Worm (Caenorhabditis elegans) whole organism, L2 larva: ENCODE data around the gene C56G2.9.

Experiments
- C34F6.9 ChIP-seq: fragments of 150-350 bp; optimal IDR thresholded peaks from 2 replicates; lab custom pipeline; 2014; ENCODE audit warnings: missing biosample characterization, missing genetic modification characterization
- F13H6.1 ChIP-seq: sonication (generic microtip); optimal IDR thresholded peaks from 2 replicates; lab custom pipeline; 2016; ENCODE audit warnings: missing genetic modification characterization, missing compliant biosample characterization
- R02D3.7 ChIP-seq: fragments of 150-350 bp; optimal IDR thresholded peaks from 2 replicates; lab custom pipeline; 2014; ENCODE audit warnings: missing biosample characterization, missing genetic modification characterization
- Y55F3AM.14 ChIP-seq: fragments of 200-800 bp; sonication (Bioruptor generic); optimal IDR thresholded peaks from 2 replicates; lab custom pipeline; 2018; ENCODE audit warnings: mild to moderate bottlenecking, missing genetic modification characterization, missing compliant biosample characterization
- alr-1 ChIP-seq: fragments of 150-350 bp; optimal IDR thresholded peaks from 2 replicates; lab custom pipeline; 2014; ENCODE audit warnings: missing biosample characterization, missing genetic modification characterization
- aly-2 ChIP-seq: fragments of 150-350 bp; optimal IDR thresholded peaks from 2 replicates; lab custom pipeline; 2014; ENCODE audit warnings: missing biosample characterization, missing genetic modification characterization
- ama-1 ChIP-seq: fragments of 150-350 bp; optimal IDR thresholded peaks from 2 replicates; lab custom pipeline; 2018; ENCODE audit warnings: inconsistent platforms
- blmp-1 ChIP-seq: sonication (generic microtip); optimal IDR thresholded peaks from 2 replicates; lab custom pipeline; 2017; ENCODE audit warnings: missing genetic modification characterization, mild to moderate bottlenecking, missing compliant biosample characterization, antibody characterized with exemption, moderate library complexity; ENCODE audit not compliant: insufficient read depth
- ceh-16 ChIP-seq: fragments of 150-350 bp; optimal IDR thresholded peaks from 2 replicates; lab custom pipeline; 2014; ENCODE audit warnings: missing biosample characterization, missing genetic modification characterization
- ceh-82 ChIP-seq: fragments of 150-350 bp; optimal IDR thresholded peaks from 2 replicates; lab custom pipeline; 2014; ENCODE audit warnings: missing biosample characterization, missing genetic modification characterization
- crh-2 ChIP-seq: sonication (generic microtip); optimal IDR thresholded peaks from 2 replicates; lab custom pipeline; 2017; ENCODE audit warnings: missing biosample characterization, missing genetic modification characterization
- dmd-4 ChIP-seq: sonication (generic microtip); optimal IDR thresholded peaks from 2 replicates; lab custom pipeline; 2017; ENCODE audit warnings: missing biosample characterization, missing genetic modification characterization
- egl-27 ChIP-seq: sonication (generic microtip); optimal IDR thresholded peaks from 3 replicates; lab custom pipeline; 2017; ENCODE audit warnings: missing biosample characterization, missing genetic modification reagents, missing genetic modification characterization
- elt-1 ChIP-seq: fragments of 150-350 bp; optimal IDR thresholded peaks from 2 replicates; lab custom pipeline; 2014; ENCODE audit warnings: missing biosample characterization, missing genetic modification characterization
- elt-3 ChIP-seq: sonication (generic microtip); optimal IDR thresholded peaks from 2 replicates; lab custom pipeline; 2017; ENCODE audit warnings: missing biosample characterization, missing genetic modification characterization
- fos-1 ChIP-seq: fragments of 150-350 bp; optimal IDR thresholded peaks from 2 replicates; lab custom pipeline; 2014; ENCODE audit warnings: missing biosample characterization, missing genetic modification characterization
- gmeb-1 ChIP-seq: fragments of 150-350 bp; optimal IDR thresholded peaks from 2 replicates; lab custom pipeline; 2014; ENCODE audit warnings: missing biosample characterization, missing genetic modification characterization
- lin-11 ChIP-seq: fragments of 150-350 bp; sonication (generic microtip); optimal IDR thresholded peaks from 2 replicates; lab custom pipeline; 2014; ENCODE audit warnings: missing biosample characterization, missing genetic modification characterization, inconsistent platforms, mixed read lengths
- lin-13 ChIP-seq: fragments of 150-350 bp; optimal IDR thresholded peaks from 2 replicates; lab custom pipeline; 2014; ENCODE audit warnings: missing biosample characterization, missing genetic modification reagents, missing genetic modification characterization
- lin-39 ChIP-seq: fragments of 150-350 bp; optimal IDR thresholded peaks from 2 replicates; lab custom pipeline; 2014; ENCODE audit warnings: missing biosample characterization, missing genetic modification reagents, missing genetic modification characterization
- lsy-2 ChIP-seq, 2 experiments: fragments of 150-350 bp in 1 of 2; sonication (generic microtip) in 1 of 2; optimal IDR thresholded peaks; 2 replicates each; lab custom pipeline; 2014 to 2017; ENCODE audit warnings: missing biosample characterization in 2 of 2, missing genetic modification characterization in 2 of 2
- mab-5 ChIP-seq: fragments of 150-350 bp; optimal IDR thresholded peaks from 2 replicates; lab custom pipeline; 2014; ENCODE audit warnings: missing biosample characterization, missing genetic modification characterization
- mbf-1 ChIP-seq: sonication (generic microtip); optimal IDR thresholded peaks from 2 replicates; lab custom pipeline; 2017; ENCODE audit warnings: missing biosample characterization, missing genetic modification characterization
- mdl-1 ChIP-seq, 2 experiments: fragments of 150-350 bp in 1 of 2; sonication (generic microtip) in 1 of 2; optimal IDR thresholded peaks; 2 replicates each; lab custom pipeline; 2017; ENCODE audit warnings: missing biosample characterization in 2 of 2, missing genetic modification characterization in 2 of 2
- nhr-10 ChIP-seq: sonication (generic microtip); optimal IDR thresholded peaks from 2 replicates; lab custom pipeline; 2017; ENCODE audit warnings: missing biosample characterization, missing genetic modification characterization
- nhr-11 ChIP-seq: fragments of 150-350 bp; optimal IDR thresholded peaks from 2 replicates; lab custom pipeline; 2014; ENCODE audit warnings: missing biosample characterization, missing genetic modification characterization
- nhr-12 ChIP-seq: fragments of 150-350 bp; optimal IDR thresholded peaks from 2 replicates; lab custom pipeline; 2014; ENCODE audit warnings: missing biosample characterization, missing genetic modification characterization
- nhr-129 ChIP-seq: fragments of 150-350 bp; optimal IDR thresholded peaks from 2 replicates; lab custom pipeline; 2014; ENCODE audit warnings: missing biosample characterization, missing genetic modification characterization
- nhr-21 ChIP-seq: fragments of 150-350 bp; optimal IDR thresholded peaks from 2 replicates; lab custom pipeline; 2014; ENCODE audit warnings: missing biosample characterization, missing genetic modification characterization
- nhr-23 ChIP-seq: fragments of 150-350 bp; optimal IDR thresholded peaks from 2 replicates; lab custom pipeline; 2014; ENCODE audit warnings: missing biosample characterization, missing genetic modification reagents, missing genetic modification characterization
- nhr-237 ChIP-seq: fragments of 150-350 bp; optimal IDR thresholded peaks from 2 replicates; lab custom pipeline; 2014; ENCODE audit warnings: missing biosample characterization, missing genetic modification characterization
- nhr-25 ChIP-seq: fragments of 150-350 bp; sonication (generic microtip); optimal IDR thresholded peaks from 3 replicates; lab custom pipeline; 2014; ENCODE audit warnings: missing biosample characterization, missing genetic modification characterization
- nhr-6 ChIP-seq: fragments of 150-350 bp; optimal IDR thresholded peaks from 2 replicates; lab custom pipeline; 2014; ENCODE audit warnings: missing biosample characterization, missing genetic modification characterization
- nhr-77 ChIP-seq: fragments of 150-350 bp; optimal IDR thresholded peaks from 2 replicates; lab custom pipeline; 2014; ENCODE audit warnings: missing biosample characterization, missing genetic modification characterization
- peb-1 ChIP-seq: fragments of 150-350 bp; optimal IDR thresholded peaks from 2 replicates; lab custom pipeline; 2014; ENCODE audit warnings: missing biosample characterization, missing genetic modification characterization
- sem-4 ChIP-seq: fragments of 150-350 bp; optimal IDR thresholded peaks from 2 replicates; lab custom pipeline; 2014; ENCODE audit warnings: missing biosample characterization, missing genetic modification reagents, missing genetic modification characterization
- sma-3 ChIP-seq: sonication (generic microtip); optimal IDR thresholded peaks from 2 replicates; lab custom pipeline; 2016; ENCODE audit warnings: missing genetic modification reagents, missing genetic modification characterization, missing compliant biosample characterization
- sma-9 ChIP-seq, 2 experiments: fragments of 150-350 bp in 1 of 2; sonication (generic microtip) in 1 of 2; optimal IDR thresholded peaks; 2 replicates each; lab custom pipeline; 2014 to 2016; ENCODE audit warnings: missing genetic modification characterization in 2 of 2, mild to moderate bottlenecking in 1 of 2, missing biosample characterization in 1 of 2, missing compliant biosample characterization in 1 of 2, missing genetic modification reagents in 1 of 2, moderate library complexity in 1 of 2
- snpc-4 ChIP-seq: fragments of 150-350 bp; optimal IDR thresholded peaks from 2 replicates; lab custom pipeline; 2014; ENCODE audit warnings: missing biosample characterization, missing genetic modification characterization
- unc-39 ChIP-seq: fragments of 150-350 bp; optimal IDR thresholded peaks from 2 replicates; lab custom pipeline; 2014; ENCODE audit warnings: missing biosample characterization, missing genetic modification characterization
- unc-55 ChIP-seq: fragments of 150-350 bp; sonication (generic microtip); optimal IDR thresholded peaks from 3 replicates; lab custom pipeline; 2014; ENCODE audit warnings: missing biosample characterization, missing genetic modification reagents, missing genetic modification characterization
- unc-62 ChIP-seq: fragments of 150-350 bp; optimal IDR thresholded peaks from 2 replicates; lab custom pipeline; 2014; ENCODE audit warnings: missing biosample characterization, missing genetic modification reagents, missing genetic modification characterization
- zag-1 ChIP-seq: fragments of 150-350 bp; optimal IDR thresholded peaks from 2 replicates; lab custom pipeline; 2014; ENCODE audit warnings: missing biosample characterization, missing genetic modification characterization
- ztf-11 ChIP-seq: sonication (generic microtip); optimal IDR thresholded peaks from 2 replicates; lab custom pipeline; 2017; ENCODE audit warnings: missing biosample characterization, missing genetic modification characterization
- ztf-4 ChIP-seq: fragments of 150-350 bp; optimal IDR thresholded peaks from 2 replicates; lab custom pipeline; 2014; ENCODE audit warnings: missing biosample characterization, missing genetic modification characterization

The C56G2.9 gene

ce11 chrIII:6359171-6359854, 16.2 kb upstream of the C56G2.9 start:
- peak; percentile 2 for TF ChIP-seq sma-3 (GFP tag; lab: Kevin White, UChicago)
- peak; percentile 19 for TF ChIP-seq nhr-21 (tag; lab: Kevin White, UChicago)
- TF ChIP-seq sma-9 (GFP tag; optimal IDR thresholded peaks at IDR 0.05; lab: Kevin White, UChicago), result peak; percentile 33
- no peak for TF ChIP-seq sma-9 (tag; optimal IDR thresholded peaks at IDR 0.05; lab: Kevin White, UChicago)
- TF ChIP-seq F13H6.1, result no peak
- TF ChIP-seq nhr-6, result no peak
- peak; percentile 43 for TF ChIP-seq fos-1 (tag; lab: Kevin White, UChicago)
- no peak for TF ChIP-seq nhr-11 (tag; lab: Kevin White, UChicago)
- no peak for TF ChIP-seq dmd-4 (tag; lab: Kevin White, UChicago)
- no peak for TF ChIP-seq crh-2 (tag; lab: Kevin White, UChicago)
- TF ChIP-seq unc-62, result no peak
- no peak for TF ChIP-seq ceh-82
- TF ChIP-seq nhr-237 (tag; lab: Kevin White, UChicago), result no peak
- TF ChIP-seq nhr-10 (tag; lab: Kevin White, UChicago), result no peak
- peak; percentile 27 for TF ChIP-seq egl-27 (tag; lab: Kevin White, UChicago)
- TF ChIP-seq elt-3 (tag; lab: Kevin White, UChicago), result no peak
- no peak for TF ChIP-seq C34F6.9
- TF ChIP-seq nhr-23 (tag; lab: Kevin White, UChicago), result no peak
- no peak for TF ChIP-seq ceh-16
- TF ChIP-seq unc-39 (tag; lab: Kevin White, UChicago), result no peak
- TF ChIP-seq aly-2 (tag; lab: Kevin White, UChicago), result no peak
- TF ChIP-seq nhr-12, result no peak
- TF ChIP-seq lin-13 (GFP tag; lab: Kevin White, UChicago), result no peak
- TF ChIP-seq ztf-4, result no peak
- TF ChIP-seq mdl-1 (tag; optimal IDR thresholded peaks at IDR 0.05; lab: Kevin White, UChicago), result no peak
- TF ChIP-seq elt-1, result no peak
- no peak for TF ChIP-seq snpc-4 (tag; lab: Kevin White, UChicago)
- no peak for TF ChIP-seq mbf-1
- no peak for TF ChIP-seq R02D3.7
- no peak for TF ChIP-seq zag-1 (tag; lab: Kevin White, UChicago)
- TF ChIP-seq nhr-129 (tag; lab: Kevin White, UChicago), result peak; percentile 76
- peak; percentile 86 for TF ChIP-seq blmp-1
- TF ChIP-seq ztf-11 (tag; lab: Kevin White, UChicago), result no peak
- peak in 1 of 2 experiments; percentile 22 for TF ChIP-seq lsy-2 (tag; optimal IDR thresholded peaks at IDR 0.05; lab: Kevin White, UChicago)
- TF ChIP-seq unc-55 (GFP tag; lab: Kevin White, UChicago), result no peak
- TF ChIP-seq gmeb-1 (tag; lab: Kevin White, UChicago), result no peak
- no peak for TF ChIP-seq nhr-77 (tag; lab: Kevin White, UChicago)
- no peak for TF ChIP-seq mab-5 (tag; lab: Kevin White, UChicago)
- TF ChIP-seq sem-4 (tag; lab: Kevin White, UChicago), result no peak
- TF ChIP-seq Y55F3AM.14, result no peak
- TF ChIP-seq ama-1 (lab: Kevin White, UChicago), result peak; percentile 14
- no peak for TF ChIP-seq alr-1 (tag; lab: Kevin White, UChicago)
- no peak for TF ChIP-seq lin-39 (tag; lab: Kevin White, UChicago)
- no peak for TF ChIP-seq peb-1 (tag; lab: Kevin White, UChicago)
- no peak for TF ChIP-seq lin-11 (tag; lab: Kevin White, UChicago)

ce11 chrIII:6358704-6359103, 15.6 kb upstream of the C56G2.9 start:
- peak; percentile 48 for TF ChIP-seq sma-9 (GFP tag; optimal IDR thresholded peaks at IDR 0.05; lab: Kevin White, UChicago)
- TF ChIP-seq sma-9 (tag; optimal IDR thresholded peaks at IDR 0.05; lab: Kevin White, UChicago), result no peak
- TF ChIP-seq ceh-16, result peak; percentile 77
- TF ChIP-seq ztf-11 (tag; lab: Kevin White, UChicago), result no peak
- peak; percentile 15 for TF ChIP-seq nhr-25
- no peak for TF ChIP-seq crh-2 (tag; lab: Kevin White, UChicago)
- TF ChIP-seq mbf-1, result no peak
- peak; percentile 4 for TF ChIP-seq nhr-6
- TF ChIP-seq, all 48 proteins: peak for 4
